Fruit fly (Drosophila melanogaster) whole organism, embryonic: ENCODE measurements around the gene CG46440.
A peak's percentile ranks its signal among the peaks of the same experiment; 100 is the strongest.

Experiments
- ATbp ChIP-seq: fragments of 200-800 bp; sonication (Bioruptor generic); optimal IDR thresholded peaks from 2 replicates; lab custom pipeline; 2017; ENCODE audit warnings: missing biosample characterization, mild to moderate bottlenecking, missing genetic modification characterization, missing genetic modification reagents
- Ada2b ChIP-seq: fragments of 200-800 bp; sonication (Bioruptor generic); IDR thresholded peaks from 2 replicates; pipeline ENCODE4 v1.3.6; 2022; ENCODE audit warnings: missing biosample characterization, missing genetic modification characterization
- Adf1 ChIP-seq: fragments of 200-800 bp; sonication (Bioruptor generic); IDR thresholded peaks from 2 replicates; pipeline ENCODE4 v1.3.6; 2022; ENCODE audit warnings: missing biosample characterization, missing genetic modification characterization
- Bdp1 ChIP-seq: fragments of 200-800 bp; sonication (Bioruptor generic); optimal IDR thresholded peaks from 3 replicates; lab custom pipeline; 2016; ENCODE audit warnings: missing biosample characterization, missing genetic modification characterization
- CG10274 ChIP-seq: fragments of 200-800 bp; sonication (Bioruptor generic); optimal IDR thresholded peaks from 3 replicates; lab custom pipeline; 2017; ENCODE audit warnings: missing biosample characterization, mild to moderate bottlenecking, missing genetic modification characterization
- CG10565 ChIP-seq: fragments of 200-800 bp; sonication (Bioruptor generic); optimal IDR thresholded peaks from 3 replicates; lab custom pipeline; 2016; ENCODE audit warnings: missing biosample characterization, mild to moderate bottlenecking, missing genetic modification characterization
- CG10979 ChIP-seq: fragments of 200-800 bp; sonication (Bioruptor generic); optimal IDR thresholded peaks from 2 replicates; lab custom pipeline; 2018; ENCODE audit warnings: missing biosample characterization, mild to moderate bottlenecking, missing genetic modification characterization, moderate library complexity
- CG11695 ChIP-seq: fragments of 200-800 bp; sonication (Bioruptor generic); IDR thresholded peaks from 3 replicates; pipeline ENCODE4 v1.3.6; 2022; ENCODE audit warnings: missing biosample characterization, missing genetic modification characterization
- CG12299 ChIP-seq: fragments of 200-800 bp; sonication (Bioruptor generic); optimal IDR thresholded peaks from 2 replicates; lab custom pipeline; 2018; ENCODE audit warnings: missing biosample characterization, mild to moderate bottlenecking, missing genetic modification characterization
- CG1602 ChIP-seq: fragments of 200-800 bp; sonication (Bioruptor generic); optimal IDR thresholded peaks from 3 replicates; lab custom pipeline; 2016; ENCODE audit warnings: missing biosample characterization, missing genetic modification characterization
- CG17385 ChIP-seq: fragments of 200-800 bp; sonication (Bioruptor generic); optimal IDR thresholded peaks from 3 replicates; lab custom pipeline; 2018; ENCODE audit warnings: missing biosample characterization, mild to moderate bottlenecking, missing genetic modification characterization
- CG17829 ChIP-seq: fragments of 200-800 bp; optimal IDR thresholded peaks from 2 replicates; lab custom pipeline; 2019; ENCODE audit warnings: missing biosample characterization, mild to moderate bottlenecking, missing genetic modification characterization, moderate library complexity
- CG18764 ChIP-seq: fragments of 200-800 bp; sonication (Bioruptor generic); optimal IDR thresholded peaks from 3 replicates; lab custom pipeline; 2016; ENCODE audit warnings: missing biosample characterization, missing genetic modification characterization
- CG2712 ChIP-seq: fragments of 200-800 bp; optimal IDR thresholded peaks from 3 replicates; lab custom pipeline; 2019; ENCODE audit warnings: missing biosample characterization, mild to moderate bottlenecking, missing genetic modification characterization, moderate library complexity
- CG2875 ChIP-seq: fragments of 200-800 bp; sonication (Bioruptor generic); optimal IDR thresholded peaks from 2 replicates; lab custom pipeline; 2017; ENCODE audit warnings: missing biosample characterization, mild to moderate bottlenecking, missing genetic modification characterization, missing genetic modification reagents
- CG30431 ChIP-seq: fragments of 200-800 bp; sonication (Bioruptor generic); optimal IDR thresholded peaks from 2 replicates; lab custom pipeline; 2017; ENCODE audit warnings: missing biosample characterization, missing genetic modification characterization
- CG32772 ChIP-seq: fragments of 200-800 bp; sonication (Bioruptor generic); IDR thresholded peaks from 2 replicates; pipeline ENCODE4 v1.3.6; 2022; ENCODE audit warnings: missing biosample characterization, missing genetic modification characterization
- CG3847 ChIP-seq: fragments of 200-800 bp; sonication (Bioruptor generic); IDR thresholded peaks from 2 replicates; pipeline ENCODE4 v1.3.6; 2022; ENCODE audit warnings: missing biosample characterization, missing genetic modification characterization
- CG43689 ChIP-seq: fragments of 200-800 bp; sonication (Bioruptor generic); IDR thresholded peaks from 2 replicates; pipeline ENCODE4 v1.3.6; 2022; ENCODE audit warnings: missing biosample characterization, missing genetic modification characterization
- CG4854 ChIP-seq: fragments of 200-800 bp; sonication (Bioruptor generic); optimal IDR thresholded peaks from 2 replicates; lab custom pipeline; 2016; ENCODE audit warnings: missing biosample characterization, missing genetic modification characterization, inconsistent platforms
- CG5180 ChIP-seq: fragments of 200-800 bp; sonication (Bioruptor generic); optimal IDR thresholded peaks from 3 replicates; lab custom pipeline; 2017; ENCODE audit warnings: missing biosample characterization, missing genetic modification characterization, mild to moderate bottlenecking, moderate library complexity, missing genetic modification reagents
- CG6765 ChIP-seq: fragments of 200-800 bp; sonication (Bioruptor generic); optimal IDR thresholded peaks from 3 replicates; lab custom pipeline; 2017; ENCODE audit warnings: missing biosample characterization, mild to moderate bottlenecking, missing genetic modification characterization
- CG7839 ChIP-seq: fragments of 200-800 bp; sonication (Bioruptor generic); optimal IDR thresholded peaks from 3 replicates; lab custom pipeline; 2018; ENCODE audit warnings: missing biosample characterization, mild to moderate bottlenecking, missing genetic modification characterization, moderate library complexity
- CG9817 ChIP-seq: fragments of 200-800 bp; sonication (Bioruptor generic); optimal IDR thresholded peaks from 2 replicates; lab custom pipeline; 2018; ENCODE audit warnings: missing biosample characterization, mild to moderate bottlenecking, missing genetic modification characterization, moderate library complexity
- D19A ChIP-seq: fragments of 200-800 bp; optimal IDR thresholded peaks from 3 replicates; lab custom pipeline; 2019; ENCODE audit warnings: missing biosample characterization, mild to moderate bottlenecking, missing genetic modification characterization, moderate library complexity
- Dbx ChIP-seq: fragments of 200-800 bp; sonication (Bioruptor generic); IDR thresholded peaks from 3 replicates; pipeline ENCODE4 v1.3.6; 2022; ENCODE audit warnings: missing biosample characterization, missing genetic modification characterization
- E2f1 ChIP-seq: fragments of 200-800 bp; sonication (Bioruptor generic); IDR thresholded peaks from 2 replicates; pipeline ENCODE4 v1.3.6; 2022; ENCODE audit warnings: missing biosample characterization, missing genetic modification characterization
- E2f2 ChIP-seq: fragments of 200-800 bp; sonication (Bioruptor generic); IDR thresholded peaks from 2 replicates; pipeline ENCODE4 v1.3.6; 2022; ENCODE audit warnings: missing biosample characterization, missing genetic modification characterization
- ERR ChIP-seq: fragments of 200-800 bp; sonication (Bioruptor generic); optimal IDR thresholded peaks from 2 replicates; lab custom pipeline; 2016; ENCODE audit warnings: missing biosample characterization, missing genetic modification characterization
- Elba2 ChIP-seq: fragments of 200-800 bp; sonication (Bioruptor generic); optimal IDR thresholded peaks from 3 replicates; lab custom pipeline; 2016; ENCODE audit warnings: missing biosample characterization, missing genetic modification characterization
- Nf-YA ChIP-seq: fragments of 200-800 bp; sonication (Bioruptor generic); IDR thresholded peaks from 2 replicates; pipeline ENCODE4 v1.3.6; 2022; ENCODE audit warnings: missing biosample characterization, missing genetic modification characterization
- Oli ChIP-seq: fragments of 200-800 bp; sonication (Bioruptor generic); optimal IDR thresholded peaks from 2 replicates; lab custom pipeline; 2018; ENCODE audit warnings: missing biosample characterization, mild to moderate bottlenecking, missing genetic modification characterization, moderate library complexity
- Stat92E ChIP-seq, 3 experiments: fragments of >200 bp in 2 of 3; fragments of 200-800 bp in 1 of 3; sonication (Bioruptor generic) in 1 of 3; optimal IDR thresholded peaks; 2 replicates each; lab custom pipeline; 2017 to 2019; ENCODE audit warnings: missing biosample characterization in 3 of 3, missing genetic modification characterization in 3 of 3, mild to moderate bottlenecking in 1 of 3, moderate library complexity in 1 of 3
- Vsx1 ChIP-seq: fragments of 200-800 bp; sonication (Bioruptor generic); optimal IDR thresholded peaks from 2 replicates; lab custom pipeline; 2017; ENCODE audit warnings: missing biosample characterization, mild to moderate bottlenecking, missing genetic modification characterization, missing genetic modification reagents
- al ChIP-seq: fragments of 200-800 bp; sonication (Bioruptor generic); IDR thresholded peaks from 2 replicates; pipeline ENCODE4 v1.3.6; 2022; ENCODE audit warnings: missing biosample characterization, missing genetic modification characterization
- chm ChIP-seq: fragments of 200-800 bp; sonication (Bioruptor generic); IDR thresholded peaks from 2 replicates; pipeline ENCODE4 v1.3.6; 2022; ENCODE audit warnings: missing biosample characterization, missing genetic modification characterization
- crc ChIP-seq: fragments of 200-800 bp; sonication (Bioruptor generic); optimal IDR thresholded peaks from 2 replicates; lab custom pipeline; 2016; ENCODE audit warnings: missing biosample characterization, missing genetic modification characterization
- disco-r ChIP-seq: fragments of 200-800 bp; sonication (Bioruptor generic); optimal IDR thresholded peaks from 2 replicates; lab custom pipeline; 2016; ENCODE audit warnings: missing biosample characterization, missing genetic modification characterization
- esg ChIP-seq: fragments of 200-800 bp; sonication (Bioruptor generic); conservative IDR thresholded peaks from 2 replicates; pipeline ENCODE4 v1.3.6; 2022; ENCODE audit warnings: missing biosample characterization, missing genetic modification characterization
- fru ChIP-seq: fragments of >200 bp; optimal IDR thresholded peaks from 2 replicates; lab custom pipeline; 2017
- h ChIP-seq: fragments of >200 bp; optimal IDR thresholded peaks from 2 replicates; lab custom pipeline; 2017
- jing ChIP-seq: fragments of 200-800 bp; sonication (Bioruptor generic); optimal IDR thresholded peaks from 2 replicates; lab custom pipeline; 2018; ENCODE audit warnings: missing biosample characterization, mild to moderate bottlenecking, missing genetic modification characterization
- ken ChIP-seq: fragments of 200-800 bp; sonication (Bioruptor generic); IDR thresholded peaks from 3 replicates; pipeline ENCODE4 v1.3.6; 2022; ENCODE audit warnings: missing biosample characterization, missing genetic modification characterization
- klu ChIP-seq: fragments of 200-800 bp; sonication (Bioruptor generic); IDR thresholded peaks from 2 replicates; pipeline ENCODE4 v1.3.6; 2022; ENCODE audit warnings: missing biosample characterization, missing genetic modification characterization
- oc ChIP-seq: fragments of 200-800 bp; sonication (Bioruptor generic); optimal IDR thresholded peaks from 2 replicates; lab custom pipeline; 2018; ENCODE audit warnings: missing biosample characterization, mild to moderate bottlenecking, missing genetic modification characterization, moderate library complexity
- pita ChIP-seq: fragments of 200-800 bp; sonication (Bioruptor generic); optimal IDR thresholded peaks from 2 replicates; lab custom pipeline; 2017; ENCODE audit warnings: missing biosample characterization, mild to moderate bottlenecking, missing genetic modification characterization
- sd ChIP-seq: fragments of 200-800 bp; sonication (Bioruptor generic); optimal IDR thresholded peaks from 3 replicates; lab custom pipeline; 2018; ENCODE audit warnings: missing biosample characterization, mild to moderate bottlenecking, missing genetic modification characterization, moderate library complexity
- shn ChIP-seq: fragments of 200-800 bp; sonication (Bioruptor generic); optimal IDR thresholded peaks from 3 replicates; lab custom pipeline; 2016; ENCODE audit warnings: missing biosample characterization, missing genetic modification characterization
- sim ChIP-seq: fragments of 200-800 bp; sonication (Bioruptor generic); IDR thresholded peaks from 2 replicates; pipeline ENCODE4 v1.3.6; 2022; ENCODE audit warnings: missing biosample characterization, missing genetic modification characterization
- sqz ChIP-seq: fragments of 200-800 bp; sonication (Bioruptor generic); optimal IDR thresholded peaks from 3 replicates; lab custom pipeline; 2018; ENCODE audit warnings: missing biosample characterization, mild to moderate bottlenecking, missing genetic modification characterization
- vfl ChIP-seq: fragments of 200-800 bp; sonication (Bioruptor generic); optimal IDR thresholded peaks from 2 replicates; lab custom pipeline; 2016; ENCODE audit warnings: missing biosample characterization, missing genetic modification characterization
- zen ChIP-seq: fragments of 200-800 bp; sonication (Bioruptor generic); optimal IDR thresholded peaks from 3 replicates; lab custom pipeline; 2018; ENCODE audit warnings: missing biosample characterization, mild to moderate bottlenecking, missing genetic modification characterization, moderate library complexity
- zfh2 ChIP-seq: fragments of 200-800 bp; sonication (Bioruptor generic); optimal IDR thresholded peaks from 2 replicates; lab custom pipeline; 2016; ENCODE audit warnings: missing biosample characterization, missing genetic modification characterization

CG46440 gene

DNA sequence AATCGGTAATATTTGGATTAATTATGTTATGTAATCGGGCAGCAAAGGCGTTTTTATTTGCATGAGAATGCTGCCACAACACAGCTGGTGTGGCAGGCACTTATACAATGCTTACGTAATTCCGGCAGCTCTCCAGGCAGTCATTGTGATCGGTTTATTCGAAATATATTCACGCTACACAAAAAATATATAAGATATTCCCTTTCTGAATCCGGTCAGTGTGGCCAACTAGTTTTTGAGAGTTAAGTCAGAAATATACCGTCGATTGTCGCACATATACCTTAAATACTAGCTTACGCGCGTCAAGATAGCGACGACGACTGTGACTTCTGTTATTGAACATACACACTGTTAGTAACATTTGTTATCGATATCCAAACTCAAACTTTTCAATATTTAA, 8.6 kb downstream of the CG46440 start, which contains the start of gene sun (continued):
- TF ChIP-seq CG7839 (no peak), jing (GFP tag; lab: Kevin White, UChicago) (no peak), Adf1 (GFP tag; lab: Robert Waterston, UW) (no peak), CG2712 (tag; lab: Kevin White, UChicago) (peak; percentile 16), ERR (no peak), CG3847 (GFP tag; lab: Robert Waterston, UW) (no peak), CG12299 (tag; lab: Kevin White, UChicago) (no peak), ATbp (no peak), CG10979 (tag; lab: Kevin White, UChicago) (no peak), Nf-YA (GFP tag; lab: Robert Waterston, UW) (no peak), Vsx1 (GFP tag; lab: Kevin White, UChicago) (no peak), E2f1 (no peak), Bdp1 (GFP tag; lab: Kevin White, UChicago) (no peak), chm (GFP tag; lab: Robert Waterston, UW) (no peak), CG6765 (GFP tag; lab: Kevin White, UChicago) (no peak), CG2875 (GFP tag; lab: Kevin White, UChicago) (no peak), zen (no peak), crc (GFP tag; lab: Kevin White, UChicago) (no peak), al (GFP tag; lab: Robert Waterston, UW) (no peak), sim (GFP tag; lab: Robert Waterston, UW) (no peak), klu (no peak), pita (no peak), esg (GFP tag; lab: Robert Waterston, UW) (no peak), E2f2 (GFP tag; lab: Robert Waterston, UW) (0 out of 2 replicates have a peak, but pooled peaks have one; percentile 38), CG11695 (GFP tag; lab: Robert Waterston, UW) (no peak), CG9817 (tag; lab: Kevin White, UChicago) (no peak), CG17385 (no peak), sd (tag; lab: Kevin White, UChicago) (no peak), CG10565 (no peak), sqz (GFP tag; lab: Kevin White, UChicago) (no peak), CG32772 (GFP tag; lab: Robert Waterston, UW) (no peak), oc (tag; lab: Kevin White, UChicago) (no peak), fru (lab: Kevin White, UChicago) (no peak), CG30431 (no peak), Dbx (no peak), vfl (GFP tag; lab: Kevin White, UChicago) (no peak), Oli (no peak), CG10274 (GFP tag; lab: Kevin White, UChicago) (no peak), zfh2 (GFP tag; lab: Kevin White, UChicago) (no peak), CG5180 (GFP tag; lab: Kevin White, UChicago) (no peak), D19A (no peak), shn (GFP tag; lab: Kevin White, UChicago) (no peak), Elba2 (GFP tag; lab: Kevin White, UChicago) (no peak), CG43689 (GFP tag; lab: Robert Waterston, UW) (no peak), disco-r (GFP tag; lab: Kevin White, UChicago) (no peak), Stat92E (GFP tag; optimal IDR thresholded peaks at IDR 0.05; lab: Kevin White, UChicago) (no peak), ken (GFP tag; lab: Robert Waterston, UW) (no peak), CG1602 (GFP tag; lab: Kevin White, UChicago) (no peak), CG17829 (tag; lab: Kevin White, UChicago) (peak; percentile 18), CG4854 (no peak), Ada2b (GFP tag; lab: Robert Waterston, UW) (no peak), h (lab: Kevin White, UChicago) (no peak), CG18764 (GFP tag; lab: Kevin White, UChicago) (no peak)
